Worm (Caenorhabditis elegans) whole organism, early embryonic: ENCODE measurements around the gene F59H6.14.
"Not testable (repeated sequence)": the region's sequence is repeated elsewhere in the genome, so short reads cannot be mapped to it uniquely, and the experiment has no call there.

Experiments used
- B0310.2 ChIP-seq: sonication (generic microtip); optimal IDR thresholded peaks from 2 replicates; lab custom pipeline; 2016; ENCODE audit warnings: mild to moderate bottlenecking, missing genetic modification characterization, missing compliant biosample characterization
- F13C5.2 ChIP-seq: sonication (generic microtip); optimal IDR thresholded peaks from 2 replicates; lab custom pipeline; 2017; ENCODE audit warnings: mild to moderate bottlenecking, missing genetic modification characterization, inconsistent platforms, missing compliant biosample characterization
- aly-1 ChIP-seq: sonication (generic microtip); optimal IDR thresholded peaks from 2 replicates; lab custom pipeline; 2016; ENCODE audit warnings: missing genetic modification characterization, missing compliant biosample characterization
- ama-1 ChIP-seq: fragments of 150-350 bp; optimal IDR thresholded peaks from 2 replicates; lab custom pipeline; 2014
- ceh-13 ChIP-seq: fragments of 200-800 bp; sonication (Bioruptor generic); optimal IDR thresholded peaks from 2 replicates; lab custom pipeline; 2018; ENCODE audit warnings: mild to moderate bottlenecking, missing genetic modification characterization, missing compliant biosample characterization
- ceh-36 ChIP-seq: sonication (generic microtip); optimal IDR thresholded peaks from 2 replicates; lab custom pipeline; 2016; ENCODE audit warnings: missing genetic modification characterization, inconsistent platforms, missing compliant biosample characterization
- ets-7 ChIP-seq: sonication (generic microtip); optimal IDR thresholded peaks from 2 replicates; lab custom pipeline; 2016; ENCODE audit warnings: missing genotype, missing genetic modification characterization, missing compliant biosample characterization
- flt-1 ChIP-seq: fragments of 200-800 bp; sonication (Bioruptor generic); IDR thresholded peaks from 2 replicates; pipeline ENCODE4 v1.3.6; 2022; ENCODE audit warnings: missing genetic modification characterization, missing compliant biosample characterization
- hmbx-1 ChIP-seq: sonication (generic microtip); optimal IDR thresholded peaks from 2 replicates; lab custom pipeline; 2016; ENCODE audit warnings: mild to moderate bottlenecking, missing genetic modification characterization, missing compliant biosample characterization
- hmg-4 ChIP-seq: fragments of 200-800 bp; sonication (Bioruptor generic); optimal IDR thresholded peaks from 2 replicates; lab custom pipeline; 2018; ENCODE audit warnings: mild to moderate bottlenecking, missing genetic modification characterization, missing compliant biosample characterization
- hnd-1 ChIP-seq: sonication (generic microtip); optimal IDR thresholded peaks from 2 replicates; lab custom pipeline; 2016; ENCODE audit warnings: missing genetic modification characterization, missing compliant biosample characterization
- pes-1 ChIP-seq: fragments of 200-800 bp; sonication (Bioruptor generic); IDR thresholded peaks from 2 replicates; pipeline ENCODE4 v1.3.6; 2022; ENCODE audit warnings: missing genetic modification reagents, missing genetic modification characterization, missing compliant biosample characterization
- scrt-1 ChIP-seq: fragments of 200-800 bp; sonication (Bioruptor generic); IDR thresholded peaks from 2 replicates; pipeline ENCODE4 v1.3.6; 2022; ENCODE audit warnings: missing genetic modification characterization, missing compliant biosample characterization
- sea-1 ChIP-seq: fragments of 200-800 bp; sonication (Bioruptor generic); conservative IDR thresholded peaks from 2 replicates; pipeline ENCODE4 v1.3.6; 2022; ENCODE audit warnings: missing genetic modification characterization, missing compliant biosample characterization
- tbx-11 ChIP-seq: fragments of 200-800 bp; sonication (Bioruptor generic); IDR thresholded peaks from 2 replicates; pipeline ENCODE4 v1.3.6; 2022; ENCODE audit warnings: missing genetic modification characterization, missing compliant biosample characterization
- tbx-37 ChIP-seq: fragments of 200-800 bp; sonication (Bioruptor generic); conservative IDR thresholded peaks from 2 replicates; pipeline ENCODE4 v1.3.6; 2022; ENCODE audit warnings: missing genetic modification reagents, missing genetic modification characterization, missing compliant biosample characterization
- tra-4 ChIP-seq: sonication (generic microtip); optimal IDR thresholded peaks from 2 replicates; lab custom pipeline; 2017; ENCODE audit warnings: missing genetic modification characterization, missing compliant biosample characterization

Gene F59H6.14

DNA sequence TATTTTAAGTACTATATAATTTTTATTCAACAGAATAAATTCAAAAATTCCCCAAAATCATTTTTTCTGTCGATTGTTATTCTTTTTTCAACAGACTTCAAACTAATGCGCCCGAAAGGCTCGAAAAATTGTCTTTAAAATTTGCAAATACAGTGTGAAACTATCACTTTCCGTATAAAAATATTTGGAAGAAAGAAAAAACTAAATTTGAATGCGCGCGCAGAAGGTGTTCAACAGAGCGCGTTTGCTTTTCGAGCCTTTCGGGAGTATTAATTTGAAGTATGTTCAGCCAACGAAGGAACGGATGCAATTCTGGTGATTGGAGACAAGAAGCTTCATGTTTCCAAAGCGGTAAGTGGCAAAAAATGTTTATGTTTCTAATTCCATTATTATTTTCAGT is 1.1 kb upstream of the F59H6.14 start, which contains the start of gene btb-4:
Gene btb-4 (plus strand): TSS at position 35 of the 400 bp plus-strand sequence.
- not testable (repeated sequence) for TF ChIP-seq B0310.2 (tag; lab: Kevin White, UChicago); tbx-37 (GFP tag; lab: Robert Waterston, UW); hnd-1 (tag; lab: Kevin White, UChicago)

DNA sequence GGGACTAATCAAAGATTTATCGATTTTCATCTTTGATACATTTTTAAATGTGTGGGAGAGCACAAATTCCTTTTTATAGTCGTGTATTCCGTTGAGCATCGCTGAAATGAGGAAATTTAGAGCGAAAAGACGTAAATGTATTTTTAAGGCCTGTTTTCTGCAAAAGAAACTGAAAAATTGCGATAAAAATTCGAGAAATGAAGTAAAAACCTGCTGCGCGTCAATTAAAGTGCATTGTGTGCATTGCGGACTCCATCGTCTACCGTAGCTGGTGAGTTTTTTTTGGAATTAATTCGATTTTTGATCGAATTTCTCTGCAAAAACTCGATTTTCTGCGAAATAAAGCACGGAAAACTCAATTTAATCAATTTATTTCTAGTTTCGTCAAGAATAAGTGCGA is 5.9 kb downstream of the F59H6.14 start, which contains the start of gene bath-19:
Gene bath-19 (minus strand): TSS at position 101 of the 400 bp plus-strand sequence.
- TF ChIP-seq hmbx-1 (tag; lab: Kevin White, UChicago) (no peak), tra-4 (tag; lab: Kevin White, UChicago) (no peak), tbx-11 (GFP tag; lab: Robert Waterston, UW) (no peak), ets-7 (no peak), hnd-1 (tag; lab: Kevin White, UChicago) (no peak), ceh-36 (tag; lab: Kevin White, UChicago) (no peak), scrt-1 (GFP tag; lab: Robert Waterston, UW) (no peak), B0310.2 (tag; lab: Kevin White, UChicago) (no peak), F13C5.2 (tag; lab: Kevin White, UChicago) (no peak), aly-1 (no peak), ceh-13 (GFP tag; lab: Kevin White, UChicago) (no peak), hmg-4 (GFP tag; lab: Kevin White, UChicago) (no peak), tbx-37 (GFP tag; lab: Robert Waterston, UW) (no peak)

DNA sequence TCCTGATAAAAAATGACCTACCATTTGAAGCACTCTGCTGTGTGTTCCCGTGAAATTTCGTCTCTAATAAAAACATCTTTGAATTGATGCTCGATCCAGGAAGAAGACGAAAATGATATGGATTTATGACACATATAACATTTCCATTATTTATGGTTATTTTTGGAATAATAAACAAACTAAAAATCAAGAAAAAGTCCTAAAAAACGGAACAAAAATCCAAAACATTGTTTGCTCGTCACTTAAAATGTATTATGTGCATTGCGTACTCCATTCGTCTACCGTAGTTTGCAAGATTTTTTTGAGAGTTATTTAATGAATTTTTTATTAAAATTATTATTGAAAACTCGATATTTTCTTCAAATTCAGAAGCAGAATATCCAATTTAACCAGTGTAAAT is 9.1 kb downstream of the F59H6.14 start, which contains the start of gene bath-20:
Gene bath-20 (minus strand): TSS at position 101 of the 400 bp plus-strand sequence.
- TF ChIP-seq ceh-36 (tag; lab: Kevin White, UChicago) (no peak), B0310.2 (tag; lab: Kevin White, UChicago) (no peak), tbx-37 (GFP tag; lab: Robert Waterston, UW) (no peak), aly-1 (no peak), pes-1 (GFP tag; lab: Robert Waterston, UW) (no peak), ceh-13 (GFP tag; lab: Kevin White, UChicago) (no peak), ets-7 (no peak), ama-1 (lab: Kevin White, UChicago) (no peak), hmbx-1 (tag; lab: Kevin White, UChicago) (no peak), flt-1 (no peak)

- TF ChIP-seq tbx-11 (GFP tag; lab: Robert Waterston, UW) (no peak), hnd-1 (tag; lab: Kevin White, UChicago) (no peak), pes-1 (GFP tag; lab: Robert Waterston, UW) (no peak), sea-1 (GFP tag; lab: Robert Waterston, UW) (no peak), ceh-36 (tag; lab: Kevin White, UChicago) (no peak), flt-1 (no peak), B0310.2 (tag; lab: Kevin White, UChicago) (no peak), F13C5.2 (tag; lab: Kevin White, UChicago) (no peak), scrt-1 (GFP tag; lab: Robert Waterston, UW) (no peak), hmg-4 (GFP tag; lab: Kevin White, UChicago) (no peak), aly-1 (no peak), hmbx-1 (tag; lab: Kevin White, UChicago) (no peak), ama-1 (lab: Kevin White, UChicago) (no peak), tra-4 (tag; lab: Kevin White, UChicago) (no peak), ceh-13 (GFP tag; lab: Kevin White, UChicago) (no peak), tbx-37 (GFP tag; lab: Robert Waterston, UW) (no peak), ets-7 (no peak)
These were observed 12.1 kb downstream of the F59H6.14 start, which contains the start of gene bath-24 for ce11 chrII:2045505-2045904. bath-24 (minus strand) TSS chrII:2045605.

- TF ChIP-seq scrt-1 (GFP tag; lab: Robert Waterston, UW); hmbx-1 (tag; lab: Kevin White, UChicago); F13C5.2 (tag; lab: Kevin White, UChicago): not testable (repeated sequence)
These were observed 13.2 kb downstream of the F59H6.14 start, which contains the start of gene math-1 for ce11 chrII:2046556-2046955. math-1 (minus strand) TSS chrII:2046656.

- TF ChIP-seq ets-7, result no peak
- TF ChIP-seq ama-1 (lab: Kevin White, UChicago), result no peak
- no peak for TF ChIP-seq flt-1
- TF ChIP-seq tbx-37 (GFP tag; lab: Robert Waterston, UW), result no peak
- TF ChIP-seq scrt-1 (GFP tag; lab: Robert Waterston, UW), result no peak
- no peak for TF ChIP-seq hnd-1 (tag; lab: Kevin White, UChicago)
- no peak for TF ChIP-seq hmbx-1 (tag; lab: Kevin White, UChicago)
- TF ChIP-seq tra-4 (tag; lab: Kevin White, UChicago), result no peak
- no peak for TF ChIP-seq tbx-11 (GFP tag; lab: Robert Waterston, UW)
- no peak for TF ChIP-seq sea-1 (GFP tag; lab: Robert Waterston, UW)
- TF ChIP-seq ceh-36 (tag; lab: Kevin White, UChicago), result no peak
These were observed 18.0 kb downstream of the F59H6.14 start, which contains the start of gene fbxb-35 for ce11 chrII:2051372-2051771. fbxb-35 (plus strand) TSS chrII:2051672.

ce11 chrII:2058985-2059384 is 25.6 kb downstream of the F59H6.14 start, which contains the start of gene F07E5.5:
F07E5.5 (minus strand) TSS chrII:2059070.
- TF ChIP-seq aly-1 (no peak), scrt-1 (GFP tag; lab: Robert Waterston, UW) (no peak), pes-1 (GFP tag; lab: Robert Waterston, UW) (no peak), hmbx-1 (tag; lab: Kevin White, UChicago) (no peak), ceh-13 (GFP tag; lab: Kevin White, UChicago) (no peak), hnd-1 (tag; lab: Kevin White, UChicago) (no peak), ama-1 (lab: Kevin White, UChicago) (no peak), tra-4 (tag; lab: Kevin White, UChicago) (no peak), B0310.2 (tag; lab: Kevin White, UChicago) (no peak), flt-1 (no peak), tbx-37 (GFP tag; lab: Robert Waterston, UW) (no peak), hmg-4 (GFP tag; lab: Kevin White, UChicago) (no peak), tbx-11 (GFP tag; lab: Robert Waterston, UW) (no peak), ets-7 (no peak), F13C5.2 (tag; lab: Kevin White, UChicago) (no peak), ceh-36 (tag; lab: Kevin White, UChicago) (no peak), sea-1 (GFP tag; lab: Robert Waterston, UW) (no peak)
